Fruit fly (Drosophila melanogaster) whole organism, adult: ENCODE results near the gene CG15894.
A peak's percentile ranks its signal among the peaks of the same experiment; 100 is the strongest.

Experiments
- CG11617 ChIP-seq: fragments of 200-800 bp; sonication (Bioruptor generic); optimal IDR thresholded peaks from 2 replicates; lab custom pipeline; 2017; ENCODE audit warnings: mild to moderate bottlenecking, missing biosample characterization, missing genetic modification reagents, missing genetic modification characterization
- CG12768 ChIP-seq: fragments of 200-800 bp; sonication (Bioruptor generic); optimal IDR thresholded peaks from 2 replicates; lab custom pipeline; 2017; ENCODE audit warnings: missing biosample characterization, missing genetic modification characterization, mild to moderate bottlenecking, moderate library complexity, missing genetic modification reagents
- CG14711 ChIP-seq: fragments of 200-800 bp; sonication (Bioruptor generic); optimal IDR thresholded peaks from 2 replicates; lab custom pipeline; 2018; ENCODE audit warnings: missing biosample characterization, mild to moderate bottlenecking, missing genetic modification characterization, moderate library complexity
- CG1620 ChIP-seq: fragments of 200-800 bp; sonication (Bioruptor generic); optimal IDR thresholded peaks from 2 replicates; lab custom pipeline; 2016; ENCODE audit warnings: missing biosample characterization, missing genetic modification characterization
- CG33017 ChIP-seq: fragments of 200-800 bp; sonication (Bioruptor generic); optimal IDR thresholded peaks from 2 replicates; lab custom pipeline; 2018; ENCODE audit warnings: missing biosample characterization, mild to moderate bottlenecking, missing genetic modification characterization, moderate library complexity
- CG5204 ChIP-seq: fragments of 200-800 bp; sonication (Bioruptor generic); optimal IDR thresholded peaks from 2 replicates; lab custom pipeline; 2016; ENCODE audit warnings: missing biosample characterization, missing genetic modification characterization
- CG7045 ChIP-seq: fragments of 200-800 bp; sonication (Bioruptor generic); optimal IDR thresholded peaks from 2 replicates; lab custom pipeline; 2017; ENCODE audit warnings: missing biosample characterization, mild to moderate bottlenecking, missing genetic modification characterization
- CG7101 ChIP-seq: fragments of 200-800 bp; sonication (Bioruptor generic); optimal IDR thresholded peaks from 2 replicates; lab custom pipeline; 2018; ENCODE audit warnings: missing biosample characterization, mild to moderate bottlenecking, missing genetic modification characterization, moderate library complexity
- Clk ChIP-seq: fragments of 200-800 bp; sonication (Bioruptor generic); optimal IDR thresholded peaks from 2 replicates; lab custom pipeline; 2017; ENCODE audit warnings: missing biosample characterization, missing genetic modification characterization
- Crg-1 ChIP-seq: fragments of 200-800 bp; sonication (Bioruptor generic); optimal IDR thresholded peaks from 2 replicates; lab custom pipeline; 2016; ENCODE audit warnings: missing biosample characterization, missing genetic modification characterization
- Hr96 ChIP-seq: fragments of 200-800 bp; sonication (Bioruptor generic); optimal IDR thresholded peaks from 2 replicates; lab custom pipeline; 2016; ENCODE audit warnings: missing biosample characterization, missing genetic modification characterization
- Mnt ChIP-seq: fragments of 200-800 bp; sonication (Bioruptor generic); optimal IDR thresholded peaks from 2 replicates; lab custom pipeline; 2016; ENCODE audit warnings: missing biosample characterization, mild to moderate bottlenecking, missing genetic modification characterization
- bab1 ChIP-seq: fragments of 200-800 bp; sonication (Bioruptor generic); optimal IDR thresholded peaks from 3 replicates; lab custom pipeline; 2019; ENCODE audit warnings: missing biosample characterization, mild to moderate bottlenecking, missing genetic modification characterization, moderate library complexity
- cic ChIP-seq: fragments of 200-800 bp; sonication (Bioruptor generic); optimal IDR thresholded peaks from 2 replicates; lab custom pipeline; 2017; ENCODE audit warnings: missing biosample characterization, mild to moderate bottlenecking, missing genetic modification characterization, moderate library complexity
- cnc ChIP-seq, 2 experiments: fragments of >200 bp; optimal IDR thresholded peaks; 2 replicates each; lab custom pipeline; 2017
- kay ChIP-seq: fragments of 200-800 bp; sonication (Bioruptor generic); peaks from one replicate; lab custom pipeline; 2016; ENCODE audit warnings: missing biosample characterization, missing genetic modification characterization, borderline replicate concordance
- ovo ChIP-seq: fragments of 200-800 bp; sonication (Bioruptor generic); optimal IDR thresholded peaks from 2 replicates; lab custom pipeline; 2016; ENCODE audit warnings: missing biosample characterization, missing genetic modification characterization
- pad ChIP-seq: fragments of 200-800 bp; sonication (Bioruptor generic); optimal IDR thresholded peaks from 3 replicates; lab custom pipeline; 2017; ENCODE audit warnings: missing biosample characterization, missing genetic modification characterization, mild to moderate bottlenecking, moderate library complexity, missing genetic modification reagents
- tj ChIP-seq: fragments of 200-800 bp; sonication (Bioruptor generic); optimal IDR thresholded peaks from 3 replicates; lab custom pipeline; 2017; ENCODE audit warnings: missing biosample characterization, mild to moderate bottlenecking, missing genetic modification characterization, moderate library complexity
- toe ChIP-seq: fragments of 200-800 bp; sonication (Bioruptor generic); optimal IDR thresholded peaks from 2 replicates; lab custom pipeline; 2016; ENCODE audit warnings: missing biosample characterization, missing genetic modification characterization

Gene CG15894

dm6 chrX:6353613-6353986 is 44.6 kb downstream of the CG15894 start:
- TF ChIP-seq Clk (GFP tag; lab: Kevin White, UChicago): peak; percentile 21
- peak; percentile 80 for TF ChIP-seq CG11617 (GFP tag; lab: Kevin White, UChicago)
- TF ChIP-seq CG7101: peak; percentile 78
- peak; percentile 52 for TF ChIP-seq CG33017 (tag; lab: Kevin White, UChicago)
- peak; percentile 49 for TF ChIP-seq CG5204 (GFP tag; lab: Kevin White, UChicago)
- no peak for TF ChIP-seq cnc (optimal IDR thresholded peaks at IDR 0.05; lab: Kevin White, UChicago)
- peak; percentile 73 for TF ChIP-seq CG7045 (GFP tag; lab: Kevin White, UChicago)
- TF ChIP-seq Mnt (GFP tag; lab: Kevin White, UChicago): peak; percentile 15
- TF ChIP-seq ovo: peak; percentile 23
- peak; percentile 79 for TF ChIP-seq bab1 (GFP tag; lab: Kevin White, UChicago)
- peak; percentile 43 for TF ChIP-seq toe (GFP tag; lab: Kevin White, UChicago)
- peak; percentile 27 for TF ChIP-seq Crg-1 (GFP tag; lab: Kevin White, UChicago)
- peak; percentile 54 for TF ChIP-seq CG12768 (GFP tag; lab: Kevin White, UChicago)
- TF ChIP-seq tj (GFP tag; lab: Kevin White, UChicago): peak; percentile 83
- TF ChIP-seq pad (GFP tag; lab: Kevin White, UChicago): no peak
- peak; percentile 31 for TF ChIP-seq CG1620 (GFP tag; lab: Kevin White, UChicago)
- TF ChIP-seq Hr96 (GFP tag; lab: Kevin White, UChicago): no peak
- peak; percentile 50 for TF ChIP-seq kay (GFP tag; lab: Kevin White, UChicago)
- peak; percentile 77 for TF ChIP-seq CG14711
- TF ChIP-seq cic (GFP tag; lab: Kevin White, UChicago): no peak

DNA sequence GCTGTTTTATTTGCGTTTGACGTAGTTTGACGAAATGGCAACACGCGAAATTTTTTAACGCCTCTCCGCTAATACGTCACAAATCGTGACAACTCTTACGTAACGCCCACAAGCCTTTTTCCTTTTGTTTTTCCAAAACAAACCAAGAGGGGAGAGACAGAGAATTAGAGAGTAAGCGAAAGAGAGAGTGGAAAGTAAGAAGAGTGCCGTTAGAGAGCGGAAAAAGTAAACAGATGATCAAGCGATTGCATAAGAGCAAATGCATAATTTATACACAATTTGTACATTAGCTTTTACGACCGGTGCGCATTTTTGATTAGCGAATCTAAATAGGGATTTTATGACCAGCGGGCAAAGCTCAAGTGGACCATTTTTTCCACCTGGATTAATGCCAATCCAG is 45.2 kb downstream of the CG15894 start:
- TF ChIP-seq kay (GFP tag; lab: Kevin White, UChicago) (no peak), Hr96 (GFP tag; lab: Kevin White, UChicago) (no peak), CG12768 (GFP tag; lab: Kevin White, UChicago) (no peak), CG7101 (no peak)

dm6 chrX:6355090-6355679 is 46.2 kb downstream of the CG15894 start:
- TF ChIP-seq cic (GFP tag; lab: Kevin White, UChicago) (no peak), kay (GFP tag; lab: Kevin White, UChicago) (peak; percentile 57), Crg-1 (GFP tag; lab: Kevin White, UChicago) (no peak), Hr96 (GFP tag; lab: Kevin White, UChicago) (no peak), Mnt (GFP tag; lab: Kevin White, UChicago) (peak; percentile 56), CG12768 (GFP tag; lab: Kevin White, UChicago) (no peak), ovo (no peak), Clk (GFP tag; lab: Kevin White, UChicago) (no peak), CG33017 (tag; lab: Kevin White, UChicago) (peak; percentile 15), CG7045 (GFP tag; lab: Kevin White, UChicago) (no peak), cnc (optimal IDR thresholded peaks at IDR 0.05; lab: Kevin White, UChicago) (no peak), tj (GFP tag; lab: Kevin White, UChicago) (peak; percentile 64), bab1 (GFP tag; lab: Kevin White, UChicago) (no peak), pad (GFP tag; lab: Kevin White, UChicago) (no peak), CG11617 (GFP tag; lab: Kevin White, UChicago) (no peak), CG7101 (peak; percentile 16), CG14711 (no peak), CG1620 (GFP tag; lab: Kevin White, UChicago) (no peak), toe (GFP tag; lab: Kevin White, UChicago) (no peak), CG5204 (GFP tag; lab: Kevin White, UChicago) (no peak)

DNA sequence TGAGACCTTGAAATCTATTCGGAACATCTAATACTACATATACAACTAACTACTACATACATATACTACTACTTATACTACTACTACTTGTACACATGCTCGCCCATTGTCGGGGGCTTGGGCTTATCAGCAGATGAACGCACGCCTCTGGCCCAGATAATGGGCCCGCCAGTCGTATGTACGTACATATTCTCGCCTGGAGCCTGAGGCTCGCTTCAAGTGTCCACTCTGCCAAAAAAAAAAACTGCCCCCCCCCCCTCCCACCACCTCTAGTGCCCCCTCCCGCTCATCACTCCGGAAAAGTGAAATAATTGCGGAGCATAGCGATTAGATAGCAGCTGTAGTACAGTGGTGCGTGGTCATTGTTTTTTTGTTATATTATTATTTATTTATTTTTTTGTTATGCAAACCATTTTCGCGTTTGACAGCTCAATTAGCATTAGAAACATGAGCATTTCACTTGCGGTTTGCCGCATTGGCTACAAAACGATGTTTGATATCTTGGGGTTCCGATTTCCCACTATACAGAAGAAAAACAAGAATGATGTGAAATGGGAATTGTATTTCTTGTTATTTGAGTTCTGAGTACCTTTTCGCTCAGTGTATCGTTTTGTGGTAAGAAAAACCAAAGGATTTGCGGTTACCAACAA is 47.9 kb downstream of the CG15894 start:
- TF ChIP-seq CG7101: no peak
- TF ChIP-seq cic (GFP tag; lab: Kevin White, UChicago): peak; percentile 77
- TF ChIP-seq CG11617 (GFP tag; lab: Kevin White, UChicago): no peak
- TF ChIP-seq ovo: peak; percentile 7
- TF ChIP-seq CG1620 (GFP tag; lab: Kevin White, UChicago): no peak
- TF ChIP-seq Crg-1 (GFP tag; lab: Kevin White, UChicago): no peak
- TF ChIP-seq tj (GFP tag; lab: Kevin White, UChicago): peak; percentile 23

DNA sequence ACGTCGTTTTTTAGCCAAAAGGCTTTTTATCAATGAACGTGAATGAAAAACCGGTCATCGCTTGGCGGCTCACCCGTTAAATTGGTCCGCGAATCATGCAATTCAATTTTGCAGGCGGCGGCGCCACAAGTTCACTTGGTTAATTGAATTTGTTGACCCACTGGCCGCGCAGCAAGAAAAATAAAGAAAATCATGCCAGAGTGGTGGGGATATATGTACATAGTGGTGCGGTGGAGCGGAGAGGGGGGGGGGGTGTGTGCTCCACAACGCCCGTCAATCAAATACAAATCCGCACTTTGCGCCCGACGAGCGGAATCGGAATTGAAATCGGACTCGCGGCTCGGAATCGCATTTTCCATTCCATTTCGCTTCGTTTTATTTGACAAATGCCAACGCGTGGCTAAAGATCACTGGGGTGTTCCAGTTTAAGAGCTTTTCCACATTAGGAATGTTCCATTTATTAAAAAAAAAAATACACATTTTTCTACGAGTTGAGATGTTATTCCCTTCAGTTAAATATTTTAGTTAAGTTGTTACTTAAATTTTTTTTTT is 48.5 kb downstream of the CG15894 start:
- no peak for TF ChIP-seq bab1 (GFP tag; lab: Kevin White, UChicago)
- TF ChIP-seq cnc (optimal IDR thresholded peaks at IDR 0.05; lab: Kevin White, UChicago): no peak
- peak; percentile 35 for TF ChIP-seq CG7101
- TF ChIP-seq Mnt (GFP tag; lab: Kevin White, UChicago): no peak
- no peak for TF ChIP-seq Hr96 (GFP tag; lab: Kevin White, UChicago)
- peak; percentile 55 for TF ChIP-seq CG12768 (GFP tag; lab: Kevin White, UChicago)
- no peak for TF ChIP-seq CG7045 (GFP tag; lab: Kevin White, UChicago)
- no peak for TF ChIP-seq CG11617 (GFP tag; lab: Kevin White, UChicago)
- peak; percentile 26 for TF ChIP-seq cic (GFP tag; lab: Kevin White, UChicago)
- TF ChIP-seq CG33017 (tag; lab: Kevin White, UChicago): no peak
